Worm (Caenorhabditis elegans) whole organism, L3 larva: ENCODE measurements around the gene C36A4.4.

Experiments
- aly-2 ChIP-seq: fragments of 150-350 bp; optimal IDR thresholded peaks from 2 replicates; lab custom pipeline; 2014; ENCODE audit warnings: missing biosample characterization, missing genetic modification characterization
- ama-1 ChIP-seq: fragments of 150-350 bp; optimal IDR thresholded peaks from 2 replicates; lab custom pipeline; 2018
- ceh-82 ChIP-seq: fragments of 150-350 bp; optimal IDR thresholded peaks from 2 replicates; lab custom pipeline; 2014; ENCODE audit warnings: missing biosample characterization, missing genetic modification characterization
- daf-12 ChIP-seq: fragments of 150-350 bp; optimal IDR thresholded peaks from 2 replicates; lab custom pipeline; 2014; ENCODE audit warnings: missing biosample characterization, missing genetic modification reagents, missing genetic modification characterization
- egl-27 ChIP-seq: sonication (generic microtip); optimal IDR thresholded peaks from 4 replicates; lab custom pipeline; 2017; ENCODE audit warnings: missing biosample characterization, missing genetic modification reagents, missing genetic modification characterization
- egl-5 ChIP-seq: fragments of 150-350 bp; optimal IDR thresholded peaks from 2 replicates; lab custom pipeline; 2017; ENCODE audit warnings: missing biosample characterization, missing genetic modification reagents, missing genetic modification characterization, inconsistent platforms
- elt-1 ChIP-seq: fragments of 150-350 bp; optimal IDR thresholded peaks from 2 replicates; lab custom pipeline; 2014; ENCODE audit warnings: missing biosample characterization, missing genetic modification characterization
- elt-2 ChIP-seq: sonication (generic microtip); optimal IDR thresholded peaks from 2 replicates; lab custom pipeline; 2016; ENCODE audit warnings: missing genetic modification reagents, mild to moderate bottlenecking, missing genetic modification characterization, missing compliant biosample characterization
- elt-3 ChIP-seq, 3 experiments: fragments of 150-350 bp in 1 of 3; sonication (generic microtip) in 2 of 3; optimal IDR thresholded peaks; 2 replicates in 2 of 3; 4 replicates in 1 of 3; lab custom pipeline; 2014 to 2017; ENCODE audit warnings: missing biosample characterization in 3 of 3, missing genetic modification characterization in 3 of 3
- eor-1 ChIP-seq, 2 experiments: fragments of 150-350 bp; optimal IDR thresholded peaks; 2 replicates each; lab custom pipeline; 2014 to 2018; ENCODE audit warnings: missing biosample characterization in 2 of 2, missing genetic modification characterization in 2 of 2
- fkh-10 ChIP-seq: sonication (generic microtip); optimal IDR thresholded peaks from 2 replicates; lab custom pipeline; 2017; ENCODE audit warnings: missing biosample characterization, missing genetic modification reagents, missing genetic modification characterization
- fkh-2 ChIP-seq: fragments of 150-350 bp; optimal IDR thresholded peaks from 2 replicates; lab custom pipeline; 2014; ENCODE audit warnings: missing biosample characterization, missing genetic modification reagents, missing genetic modification characterization
- fos-1 ChIP-seq: fragments of 150-350 bp; optimal IDR thresholded peaks from 2 replicates; lab custom pipeline; 2014; ENCODE audit warnings: missing biosample characterization, missing genetic modification characterization
- hmg-11 ChIP-seq: sonication (generic microtip); optimal IDR thresholded peaks from 2 replicates; lab custom pipeline; 2016; ENCODE audit warnings: missing genetic modification characterization, missing compliant biosample characterization
- jun-1 ChIP-seq: fragments of 150-350 bp; optimal IDR thresholded peaks from 2 replicates; lab custom pipeline; 2014; ENCODE audit warnings: missing biosample characterization, missing genetic modification reagents, missing genetic modification characterization
- lin-39 ChIP-seq: fragments of 150-350 bp; optimal IDR thresholded peaks from 2 replicates; lab custom pipeline; 2018; ENCODE audit warnings: missing biosample characterization, missing genetic modification reagents, missing genetic modification characterization
- lsy-12 ChIP-seq: sonication (generic microtip); optimal IDR thresholded peaks from 2 replicates; lab custom pipeline; 2016; ENCODE audit warnings: mild to moderate bottlenecking, missing genetic modification characterization, missing compliant biosample characterization
- mdl-1 ChIP-seq: fragments of 150-350 bp; optimal IDR thresholded peaks from 2 replicates; lab custom pipeline; 2014; ENCODE audit warnings: missing biosample characterization, missing genetic modification characterization
- mml-1 ChIP-seq: fragments of 150-350 bp; sonication (generic microtip); optimal IDR thresholded peaks from 3 replicates; lab custom pipeline; 2014; ENCODE audit warnings: missing biosample characterization, missing genetic modification characterization
- nhr-12 ChIP-seq: fragments of 150-350 bp; optimal IDR thresholded peaks from 2 replicates; lab custom pipeline; 2014; ENCODE audit warnings: missing biosample characterization, missing genetic modification characterization
- nhr-237 ChIP-seq: fragments of 150-350 bp; optimal IDR thresholded peaks from 2 replicates; lab custom pipeline; 2014; ENCODE audit warnings: missing biosample characterization, missing genetic modification characterization
- nhr-25 ChIP-seq: sonication (generic microtip); optimal IDR thresholded peaks from 2 replicates; lab custom pipeline; 2017; ENCODE audit warnings: missing biosample characterization, missing genetic modification characterization
- nhr-28 ChIP-seq: fragments of 150-350 bp; optimal IDR thresholded peaks from 2 replicates; lab custom pipeline; 2014; ENCODE audit warnings: missing biosample characterization, missing genetic modification characterization
- nhr-43 ChIP-seq: sonication (generic microtip); optimal IDR thresholded peaks from 2 replicates; lab custom pipeline; 2016; ENCODE audit warnings: mild to moderate bottlenecking, missing genetic modification characterization, missing compliant biosample characterization; ENCODE audit not compliant: poor library complexity, severe bottlenecking
- nhr-67 ChIP-seq: fragments of 150-350 bp; optimal IDR thresholded peaks from 2 replicates; lab custom pipeline; 2014; ENCODE audit warnings: missing biosample characterization, missing genetic modification characterization
- nhr-76 ChIP-seq: fragments of 150-350 bp; sonication (generic microtip); optimal IDR thresholded peaks from 5 replicates; lab custom pipeline; 2014; ENCODE audit warnings: missing biosample characterization, missing genetic modification characterization
- pha-4 ChIP-seq: fragments of 150-350 bp; optimal IDR thresholded peaks from 2 replicates; lab custom pipeline; 2014; ENCODE audit warnings: missing biosample characterization, missing genetic modification reagents, missing genetic modification characterization
- pqm-1 ChIP-seq: fragments of 150-350 bp; optimal IDR thresholded peaks from 2 replicates; lab custom pipeline; 2017; ENCODE audit warnings: missing biosample characterization, missing genetic modification characterization, inconsistent platforms
- skn-1 ChIP-seq: fragments of 150-350 bp; optimal IDR thresholded peaks from 2 replicates; lab custom pipeline; 2014; ENCODE audit warnings: missing biosample characterization, missing genetic modification characterization
- snpc-4 ChIP-seq: fragments of 150-350 bp; optimal IDR thresholded peaks from 2 replicates; lab custom pipeline; 2014; ENCODE audit warnings: missing biosample characterization, missing genetic modification characterization
- tbx-2 ChIP-seq: sonication (generic microtip); optimal IDR thresholded peaks from 2 replicates; lab custom pipeline; 2016; ENCODE audit warnings: mild to moderate bottlenecking, missing genetic modification characterization, missing compliant biosample characterization
- ztf-11 ChIP-seq: fragments of 150-350 bp; optimal IDR thresholded peaks from 2 replicates; lab custom pipeline; 2014; ENCODE audit warnings: missing biosample characterization, missing genetic modification characterization
- ztf-4 ChIP-seq: fragments of 150-350 bp; optimal IDR thresholded peaks from 2 replicates; lab custom pipeline; 2014; ENCODE audit warnings: missing biosample characterization, missing genetic modification characterization

C36A4.4 gene

DNA sequence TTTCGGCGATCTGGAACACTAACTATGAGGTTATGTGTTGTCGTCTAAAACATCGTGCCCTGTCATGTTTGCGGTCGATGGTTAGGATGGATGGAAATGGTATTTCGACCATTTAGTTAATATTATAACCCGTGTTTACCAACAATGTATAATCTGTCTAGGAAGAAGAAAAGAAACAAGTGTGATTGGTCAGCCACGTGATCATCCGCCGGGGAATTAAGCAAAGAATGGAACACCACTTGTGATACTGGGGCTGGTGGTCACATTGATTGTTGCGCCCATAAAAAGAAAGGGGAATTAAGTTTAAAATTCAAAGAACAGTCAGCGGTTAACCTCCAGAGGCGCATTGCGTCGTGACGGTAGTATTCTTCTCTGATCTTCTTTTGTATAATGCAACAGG lies 32.2 kb upstream of the C36A4.4 start (continued):
- TF ChIP-seq elt-1 (tag; lab: Kevin White, UChicago) (no peak), fkh-10 (GFP tag; lab: Kevin White, UChicago) (no peak), eor-1 (tag; optimal IDR thresholded peaks at IDR 0.05; lab: Kevin White, UChicago) (no peak), fkh-2 (tag; lab: Kevin White, UChicago) (no peak), jun-1 (tag; lab: Kevin White, UChicago) (no peak), ceh-82 (no peak), nhr-12 (no peak), ztf-4 (tag; lab: Kevin White, UChicago) (no peak), nhr-237 (tag; lab: Kevin White, UChicago) (no peak), tbx-2 (tag; lab: Kevin White, UChicago) (no peak), lsy-12 (no peak), egl-5 (tag; lab: Kevin White, UChicago) (peak; percentile 56), aly-2 (no peak), nhr-67 (no peak), snpc-4 (no peak), daf-12 (tag; lab: Kevin White, UChicago) (no peak), ztf-11 (tag; lab: Kevin White, UChicago) (no peak), skn-1 (no peak), mml-1 (tag; lab: Kevin White, UChicago) (no peak), elt-2 (tag; lab: Kevin White, UChicago) (peak; percentile 58), pqm-1 (tag; lab: Kevin White, UChicago) (no peak), pha-4 (tag; lab: Kevin White, UChicago) (peak; percentile 55), nhr-76 (tag; lab: Kevin White, UChicago) (no peak), mdl-1 (tag; lab: Kevin White, UChicago) (no peak)

DNA sequence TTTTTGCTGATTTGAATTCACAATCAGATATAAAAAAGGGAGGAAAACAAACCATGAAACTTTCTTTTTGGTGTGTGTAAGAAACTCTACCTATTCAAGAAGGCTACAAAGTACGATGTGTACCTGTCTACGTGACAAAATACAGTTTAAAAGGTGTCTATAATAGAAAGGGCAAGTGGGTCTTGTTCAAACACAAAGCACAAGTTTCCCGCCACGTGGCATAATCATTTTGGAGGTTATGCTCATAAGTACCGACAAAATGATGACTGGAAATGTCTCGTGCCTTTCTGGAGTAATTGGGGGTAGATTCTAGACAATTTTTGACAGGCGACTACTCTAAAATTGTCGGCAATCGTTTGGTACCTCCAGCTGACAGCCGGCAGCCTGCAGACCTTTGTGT lies 31.5 kb upstream of the C36A4.4 start:
- TF ChIP-seq egl-27 (tag; lab: Kevin White, UChicago) (no peak), elt-2 (tag; lab: Kevin White, UChicago) (peak; percentile 45), pha-4 (tag; lab: Kevin White, UChicago) (peak; percentile 34)
- TF ChIP-seq, all 47 proteins: peak for 2

DNA sequence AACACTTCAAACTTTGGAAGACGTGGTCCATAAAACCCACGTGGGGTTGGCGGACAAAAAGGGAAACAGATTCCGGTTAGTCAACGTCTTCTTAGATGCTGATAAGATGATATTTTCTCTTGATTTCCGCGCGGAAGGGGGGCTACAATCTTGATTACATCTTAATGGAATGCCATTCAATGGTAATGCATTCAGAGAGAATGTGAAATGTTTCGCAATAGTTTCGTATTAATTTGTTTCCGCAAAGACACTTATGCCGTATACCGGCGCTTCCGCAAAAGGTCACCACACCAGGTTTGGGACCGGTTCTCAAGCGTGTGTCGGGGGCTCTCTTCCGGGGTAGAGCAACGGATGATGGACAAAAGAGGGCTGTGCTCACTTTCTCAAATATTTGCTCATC lies 31.1 kb upstream of the C36A4.4 start:
- TF ChIP-seq nhr-25 (peak; percentile 69), pqm-1 (tag; lab: Kevin White, UChicago) (no peak)
- TF ChIP-seq, all 47 proteins: peak for 1

DNA sequence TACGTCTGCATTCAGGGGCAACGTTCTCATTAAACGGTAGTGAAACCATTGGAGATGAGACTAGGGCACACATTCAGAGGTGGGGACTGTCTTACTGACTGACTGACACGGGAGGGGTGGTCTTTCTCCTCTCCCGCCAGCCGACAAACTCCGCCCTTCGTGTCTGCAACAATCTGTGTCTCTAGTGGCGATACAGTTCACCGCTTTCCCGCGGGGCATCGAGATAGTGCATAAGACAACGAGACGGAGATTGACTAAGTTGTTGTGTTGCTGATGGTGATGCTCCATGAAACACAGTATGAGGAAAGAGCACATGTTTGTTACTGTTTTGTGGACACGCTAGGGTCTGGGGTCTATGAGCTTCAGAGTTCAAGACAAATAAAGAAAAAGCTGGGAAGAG lies 30.0 kb upstream of the C36A4.4 start:
- TF ChIP-seq pqm-1 (tag; lab: Kevin White, UChicago) (peak; percentile 25), elt-2 (tag; lab: Kevin White, UChicago) (peak; percentile 52), pha-4 (tag; lab: Kevin White, UChicago) (peak; percentile 83), nhr-28 (tag; lab: Kevin White, UChicago) (no peak), elt-3 (tag; optimal IDR thresholded peaks at IDR 0.05; lab: Kevin White, UChicago) (no peak), jun-1 (tag; lab: Kevin White, UChicago) (no peak), nhr-25 (peak; percentile 39), fkh-10 (GFP tag; lab: Kevin White, UChicago) (no peak)

DNA sequence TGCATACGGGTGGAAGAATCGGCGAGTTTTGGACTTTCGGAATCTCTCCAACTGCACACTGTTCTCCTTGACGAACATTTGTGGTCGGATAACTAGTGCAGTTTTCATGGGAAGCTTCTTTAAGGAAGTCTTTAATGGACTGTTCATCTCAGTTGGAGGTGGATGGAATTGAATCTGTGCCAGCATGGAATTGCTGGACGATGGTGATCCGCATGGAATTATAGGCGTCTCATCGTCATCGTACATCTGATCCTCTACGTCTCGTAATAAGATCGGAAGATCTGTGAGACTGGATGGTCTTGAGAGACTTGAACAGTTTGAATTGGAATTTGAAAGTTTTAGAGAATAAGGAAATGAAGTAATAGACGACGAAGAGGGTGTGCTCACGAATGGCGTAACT lies 29.6 kb upstream of the C36A4.4 start:
- TF ChIP-seq skn-1 (no peak), hmg-11 (tag; lab: Kevin White, UChicago) (no peak), nhr-28 (tag; lab: Kevin White, UChicago) (no peak), ama-1 (lab: Kevin White, UChicago) (no peak)

DNA sequence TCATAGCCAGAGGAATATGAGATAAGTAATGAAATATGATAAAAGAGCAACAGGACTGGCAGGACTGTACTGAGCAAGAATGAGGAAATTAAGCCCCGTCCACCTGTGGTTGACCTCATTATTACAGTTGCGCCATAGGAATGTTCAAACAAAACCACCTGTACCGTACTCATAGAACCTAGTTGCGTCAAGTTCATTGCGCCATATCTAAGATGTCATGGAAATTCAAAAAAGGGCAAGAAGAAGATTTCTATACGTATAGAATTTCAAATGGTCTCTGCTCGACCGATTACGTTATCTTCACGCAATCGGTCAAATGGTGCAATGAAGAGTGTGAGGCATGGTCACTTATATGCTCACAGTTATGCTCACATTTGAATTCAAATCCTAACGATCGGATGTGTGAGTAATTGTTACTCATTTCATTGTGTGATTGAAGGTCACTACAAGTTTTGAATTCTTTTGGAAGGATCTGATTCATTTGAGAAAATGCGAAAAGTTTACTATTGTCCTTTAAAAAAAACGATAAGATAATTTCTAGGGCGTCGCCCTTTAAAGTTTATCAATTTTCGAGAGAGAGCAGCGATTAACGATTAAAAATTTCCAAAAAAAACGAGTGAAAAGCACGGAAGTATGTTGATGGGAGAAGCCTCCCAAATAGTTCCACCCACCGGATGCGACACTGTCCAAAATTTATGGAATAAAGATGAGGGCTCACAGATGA lies 28.5 kb upstream of the C36A4.4 start:
- TF ChIP-seq pqm-1 (tag; lab: Kevin White, UChicago) (peak; percentile 13), fos-1 (tag; lab: Kevin White, UChicago) (no peak), ztf-11 (tag; lab: Kevin White, UChicago) (no peak), nhr-43 (tag; lab: Kevin White, UChicago) (no peak), elt-2 (tag; lab: Kevin White, UChicago) (peak; percentile 34), lin-39 (tag; lab: Kevin White, UChicago) (no peak)
